Fruit fly (Drosophila melanogaster): ENCODE results near the gene CG12259.

- no peak for TF ChIP-seq CG8478 (optimal IDR thresholded peaks at IDR 0.05)
- TF ChIP-seq gsb (GFP tag; IDR thresholded peaks at IDR 0.05): 0 out of 2 replicates have a peak, but pooled peaks have one; percentile 38
- TF ChIP-seq Sox102F (GFP tag; optimal IDR thresholded peaks at IDR 0.05): no peak
- no peak for TF ChIP-seq Vsx1 (GFP tag; optimal IDR thresholded peaks at IDR 0.05)
- no peak for TF ChIP-seq CG3726 (GFP tag; IDR thresholded peaks at IDR 0.05)
- TF ChIP-seq CG7357 (GFP tag; IDR thresholded peaks at IDR 0.05): no peak
- no peak for TF ChIP-seq CG9727 (GFP tag; optimal IDR thresholded peaks at IDR 0.05)
- no peak for TF ChIP-seq CG11398 (GFP tag; optimal IDR thresholded peaks at IDR 0.05)
- TF ChIP-seq ac (GFP tag; optimal IDR thresholded peaks at IDR 0.05): no peak
- no peak for TF ChIP-seq Mes4 (GFP tag; optimal IDR thresholded peaks at IDR 0.05)
- TF ChIP-seq insv (GFP tag; optimal IDR thresholded peaks at IDR 0.05): no peak
- no peak for TF ChIP-seq phol (tag; optimal IDR thresholded peaks at IDR 0.05)
- TF ChIP-seq Abd-B (GFP tag; optimal IDR thresholded peaks at IDR 0.05): no peak
- no peak for TF ChIP-seq scrt (GFP tag; optimal IDR thresholded peaks at IDR 0.05)
Measured at dm6 chr3R:27926738-27927215, 5.9 kb upstream of the CG12259 start.

Measured in whole organism, embryonic.